Fruit fly (Drosophila melanogaster): ENCODE data around the gene CG11841.
A peak's percentile ranks its signal among the peaks of the same experiment; 100 is the strongest.

CG11841 gene

DNA sequence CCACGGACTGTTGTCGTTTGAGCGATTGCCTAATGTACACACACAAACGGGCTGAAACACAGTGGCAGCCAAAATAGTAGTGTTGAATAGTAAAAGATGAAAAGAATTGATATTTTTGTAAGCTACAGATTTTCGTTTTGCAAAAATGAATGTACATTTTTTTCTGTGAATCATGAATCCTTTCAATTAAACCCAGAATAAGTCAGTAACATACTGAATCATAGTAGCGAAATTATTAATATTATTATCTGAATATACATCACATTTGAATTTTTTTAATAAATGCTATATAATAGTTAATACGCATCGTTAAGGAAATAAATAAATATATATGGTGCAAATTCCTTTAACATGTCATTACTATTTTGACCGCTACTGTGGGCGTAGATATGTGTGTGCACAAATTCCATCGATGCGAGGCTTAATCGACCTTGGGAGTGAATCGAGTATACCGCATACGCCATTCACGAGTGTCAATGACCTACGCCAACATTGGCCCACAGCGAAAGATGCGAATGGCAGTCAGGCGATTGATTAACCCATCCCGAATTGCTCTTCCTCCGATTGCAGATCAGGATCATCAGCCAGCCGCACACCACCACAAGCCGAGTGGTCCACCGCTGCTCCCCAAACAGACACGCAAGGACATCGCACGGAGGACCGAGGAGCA, 10.2 kb upstream of the CG11841 start (continued):
- TF ChIP-seq kah (GFP tag; optimal IDR thresholded peaks at IDR 0.05) (peak; percentile 29), CG18476 (GFP tag; optimal IDR thresholded peaks at IDR 0.05) (peak; percentile 23), CG9215 (GFP tag; IDR thresholded peaks at IDR 0.05) (0 out of 2 replicates have a peak, but pooled peaks have one; percentile 14), scrt (GFP tag; optimal IDR thresholded peaks at IDR 0.05) (peak; percentile 48), CG7556 (GFP tag; optimal IDR thresholded peaks at IDR 0.05) (peak; percentile 80), CG10209 (GFP tag; optimal IDR thresholded peaks at IDR 0.05) (peak; percentile 69), Awh (GFP tag; IDR thresholded peaks at IDR 0.05) (peak; percentile 48; the same call in 1 of the 2 replicates), Ptx1 (GFP tag; IDR thresholded peaks at IDR 0.05) (peak; percentile 70), ttk (GFP tag; IDR thresholded peaks at IDR 0.05) (peak; percentile 47; the same call in 1 of the 2 replicates), CG3065 (GFP tag; optimal IDR thresholded peaks at IDR 0.05) (no peak), bsh (GFP tag; optimal IDR thresholded peaks at IDR 0.05) (peak; percentile 46 to 59), CG32532 (GFP tag; IDR thresholded peaks at IDR 0.05) (peak; percentile 52; the same call in 1 of the 2 replicates), CG16815 (GFP tag; optimal IDR thresholded peaks at IDR 0.05) (peak; percentile 22), dmrt11E (tag; optimal IDR thresholded peaks at IDR 0.05) (peak; percentile 44), tap (tag; optimal IDR thresholded peaks at IDR 0.05) (peak; percentile 71), CG13123 (GFP tag; optimal IDR thresholded peaks at IDR 0.05) (no peak), dysf (GFP tag; IDR thresholded peaks at IDR 0.05) (peak; percentile 68; the same call in 2 of the 3 replicates), CG7839 (tag; optimal IDR thresholded peaks at IDR 0.05) (no peak), phol (tag; optimal IDR thresholded peaks at IDR 0.05) (peak; percentile 79), CG6765 (GFP tag; optimal IDR thresholded peaks at IDR 0.05) (peak; percentile 57), CrebB (tag; optimal IDR thresholded peaks at IDR 0.05) (peak; percentile 17), z (GFP tag; IDR thresholded peaks at IDR 0.05) (no peak), CG8944 (GFP tag; optimal IDR thresholded peaks at IDR 0.05) (no peak), CG10321 (GFP tag; IDR thresholded peaks at IDR 0.05) (peak; percentile 23; the same call in 1 of the 2 replicates), tin (GFP tag; optimal IDR thresholded peaks at IDR 0.05) (peak; percentile 43), Gug (GFP tag; IDR thresholded peaks at IDR 0.05) (no peak), CG12299 (tag; optimal IDR thresholded peaks at IDR 0.05) (peak; percentile 15), pita (GFP tag; optimal IDR thresholded peaks at IDR 0.05) (no peak), ci (GFP tag; IDR thresholded peaks at IDR 0.05) (0 out of 3 replicates have a peak, but pooled peaks have one; percentile 7), CG9437 (GFP tag; optimal IDR thresholded peaks at IDR 0.05) (peak; percentile 81), BtbVII (GFP tag; optimal IDR thresholded peaks at IDR 0.05) (peak; percentile 64), stc (GFP tag; IDR thresholded peaks at IDR 0.05) (peak; percentile 57), sc (optimal IDR thresholded peaks at IDR 0.05) (no peak), sc (GFP tag; optimal IDR thresholded peaks at IDR 0.05) (peak; percentile 54), gce (GFP tag; IDR thresholded peaks at IDR 0.05) (no peak), tx (GFP tag; optimal IDR thresholded peaks at IDR 0.05) (peak; percentile 2), gro (GFP tag; optimal IDR thresholded peaks at IDR 0.05) (no peak), prd (optimal IDR thresholded peaks at IDR 0.05) (no peak), prd (GFP tag; IDR thresholded peaks at IDR 0.05) (peak; percentile 42; the same call in 1 of the 3 replicates), CG8924 (tag; optimal IDR thresholded peaks at IDR 0.05) (peak; percentile 76), tgo (GFP tag; IDR thresholded peaks at IDR 0.05) (peak; percentile 48; the same call in 2 of the 3 replicates)
